Fruit fly (Drosophila melanogaster): ENCODE data around the gene Taf1.

DNA sequence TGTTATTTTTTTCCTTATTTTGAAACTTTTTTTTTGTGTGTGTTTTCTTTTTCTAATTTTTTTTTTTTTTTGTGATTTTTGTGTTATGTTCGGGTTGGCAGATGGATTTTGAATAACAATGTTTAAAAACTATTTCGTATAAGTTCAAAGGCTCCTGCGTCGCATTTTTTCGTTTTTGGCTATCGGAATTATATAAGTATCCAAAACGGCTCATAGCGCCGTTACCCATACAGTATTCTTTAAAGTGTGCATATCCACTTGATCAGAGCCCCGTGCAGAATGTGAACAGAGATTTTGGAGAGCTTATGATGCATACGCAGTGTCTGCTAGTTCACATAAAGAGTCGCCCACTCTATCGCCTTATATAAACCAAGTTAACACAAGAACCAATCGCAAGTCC lies 18.9 kb upstream of the Taf1 start, which contains the start of gene sowi:
- TF ChIP-seq Blimp-1 (GFP tag; optimal IDR thresholded peaks at IDR 0.05): no peak
- no peak for TF ChIP-seq CG10209 (GFP tag; optimal IDR thresholded peaks at IDR 0.05)
- TF ChIP-seq mld (GFP tag; IDR thresholded peaks at IDR 0.05; ENCODE audit: partially characterized antibody): no peak
- no peak for TF ChIP-seq bbx (GFP tag; IDR thresholded peaks at IDR 0.05; ENCODE audit: partially characterized antibody)
- TF ChIP-seq ap (GFP tag; IDR thresholded peaks at IDR 0.05): no peak
- TF ChIP-seq CG1832 (GFP tag; optimal IDR thresholded peaks at IDR 0.05): no peak
- TF ChIP-seq PHDP (tag; optimal IDR thresholded peaks at IDR 0.05): no peak

All from whole organism, embryonic.